Worm (Caenorhabditis elegans): ENCODE data around the gene dpy-31.

DNA sequence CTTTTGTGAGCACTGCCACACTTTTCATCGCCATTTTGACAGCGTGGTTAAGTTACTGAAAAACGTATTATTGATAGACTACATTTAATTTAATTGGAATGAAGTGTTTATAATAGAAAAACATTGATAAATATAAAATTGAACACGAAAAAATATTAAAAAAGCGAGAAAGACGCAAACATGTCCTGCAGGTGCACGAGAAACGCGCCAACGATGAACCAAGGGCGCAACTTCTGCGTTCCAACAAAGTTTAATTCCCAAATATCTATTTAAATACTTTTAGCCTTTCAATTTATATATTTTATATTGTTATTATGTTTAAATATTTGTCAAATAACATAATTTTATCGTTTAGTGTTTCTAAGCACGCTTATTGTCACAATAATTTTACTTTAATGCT is 32.1 kb downstream of the dpy-31 start, which contains the start of gene ndus-8:
- TF ChIP-seq nhr-237 (tag; optimal IDR thresholded peaks at IDR 0.05) (no peak), ama-1 (optimal IDR thresholded peaks at IDR 0.05) (no peak), nhr-77 (tag; optimal IDR thresholded peaks at IDR 0.05) (no peak), ceh-82 (tag; optimal IDR thresholded peaks at IDR 0.05) (peak in 2 of 3 experiments; percentile 47 to 77), nhr-12 (tag; optimal IDR thresholded peaks at IDR 0.05) (no peak), elt-3 (tag; optimal IDR thresholded peaks at IDR 0.05) (peak in 1 of 6 experiments; percentile 53), ztf-11 (tag; optimal IDR thresholded peaks at IDR 0.05) (peak in 1 of 2 experiments; percentile 39), snpc-4 (tag; optimal IDR thresholded peaks at IDR 0.05) (peak; percentile 52), egl-27 (tag; optimal IDR thresholded peaks at IDR 0.05) (no peak)

Data from whole organism, L1 larva.